Fruit fly (Drosophila melanogaster) whole organism, embryonic: ENCODE results near the gene syd.

Experiments
- CG11085 ChIP-seq: fragments of 200-800 bp; sonication (Bioruptor generic); IDR thresholded peaks from 2 replicates; pipeline ENCODE4 v1.3.6; 2022; ENCODE audit warnings: missing biosample characterization, missing genetic modification characterization
- CG11398 ChIP-seq: fragments of 200-800 bp; sonication (Bioruptor generic); optimal IDR thresholded peaks from 2 replicates; lab custom pipeline; 2016; ENCODE audit warnings: missing biosample characterization, missing genetic modification characterization
- CG11695 ChIP-seq: fragments of 200-800 bp; sonication (Bioruptor generic); IDR thresholded peaks from 3 replicates; pipeline ENCODE4 v1.3.6; 2022; ENCODE audit warnings: missing biosample characterization, missing genetic modification characterization
- CG12071 ChIP-seq: fragments of 200-800 bp; sonication (Bioruptor generic); optimal IDR thresholded peaks from 3 replicates; lab custom pipeline; 2018; ENCODE audit warnings: missing biosample characterization, mild to moderate bottlenecking, missing genetic modification characterization
- CG12104 ChIP-seq: fragments of 200-800 bp; sonication (Bioruptor generic); optimal IDR thresholded peaks from 3 replicates; lab custom pipeline; 2016; ENCODE audit warnings: missing biosample characterization, missing genetic modification characterization
- CG13424 ChIP-seq: fragments of 200-800 bp; sonication (Bioruptor generic); optimal IDR thresholded peaks from 2 replicates; lab custom pipeline; 2019; ENCODE audit warnings: missing biosample characterization, mild to moderate bottlenecking, missing genetic modification characterization, moderate library complexity
- CG14050 ChIP-seq: fragments of 200-800 bp; sonication (Bioruptor generic); IDR thresholded peaks from 3 replicates; pipeline ENCODE4 v1.3.6; 2022; ENCODE audit warnings: missing biosample characterization, missing genetic modification characterization
- CG1603 ChIP-seq: fragments of 200-800 bp; sonication (Bioruptor generic); optimal IDR thresholded peaks from 2 replicates; lab custom pipeline; 2019; ENCODE audit warnings: missing biosample characterization, mild to moderate bottlenecking, missing genetic modification characterization, moderate library complexity
- CG17328 ChIP-seq: fragments of 200-800 bp; sonication (Bioruptor generic); IDR thresholded peaks from 2 replicates; pipeline ENCODE4 v1.3.6; 2022; ENCODE audit warnings: missing biosample characterization, missing genetic modification characterization
- CG2116 ChIP-seq: fragments of 200-800 bp; sonication (Bioruptor generic); optimal IDR thresholded peaks from 3 replicates; lab custom pipeline; 2018; ENCODE audit warnings: missing biosample characterization, mild to moderate bottlenecking, missing genetic modification characterization
- CG2199 ChIP-seq: fragments of 200-800 bp; sonication (Bioruptor generic); IDR thresholded peaks from 3 replicates; pipeline ENCODE4 v1.3.6; 2022; ENCODE audit warnings: missing biosample characterization, missing genetic modification characterization
- CG31224 ChIP-seq: fragments of 200-800 bp; sonication (Bioruptor generic); IDR thresholded peaks from 2 replicates; pipeline ENCODE4 v1.3.6; 2022; ENCODE audit warnings: missing biosample characterization, missing genetic modification characterization
- CG3163 ChIP-seq: fragments of 200-800 bp; sonication (Bioruptor generic); optimal IDR thresholded peaks from 3 replicates; lab custom pipeline; 2016; ENCODE audit warnings: missing biosample characterization, missing genetic modification characterization
- CG32532 ChIP-seq: fragments of 200-800 bp; sonication (Bioruptor generic); IDR thresholded peaks from 2 replicates; pipeline ENCODE4 v1.3.6; 2022; ENCODE audit warnings: missing biosample characterization, missing genetic modification characterization
- CG6689 ChIP-seq: fragments of 200-800 bp; sonication (Bioruptor generic); IDR thresholded peaks from 2 replicates; pipeline ENCODE4 v1.3.6; 2022; ENCODE audit warnings: missing biosample characterization, missing genetic modification characterization
- CG7556 ChIP-seq: fragments of 200-800 bp; sonication (Bioruptor generic); optimal IDR thresholded peaks from 2 replicates; lab custom pipeline; 2017; ENCODE audit warnings: missing biosample characterization, mild to moderate bottlenecking, missing genetic modification characterization
- CG7963 ChIP-seq: fragments of 200-800 bp; sonication (Bioruptor generic); IDR thresholded peaks from 3 replicates; pipeline ENCODE4 v1.3.6; 2022; ENCODE audit warnings: missing biosample characterization, missing genetic modification characterization; ENCODE audit not compliant: partially characterized antibody
- CG8478 ChIP-seq: fragments of >200 bp; optimal IDR thresholded peaks from 2 replicates; lab custom pipeline; 2018
- CoRest ChIP-seq: fragments of 200-800 bp; sonication (Bioruptor generic); optimal IDR thresholded peaks from 3 replicates; lab custom pipeline; 2018; ENCODE audit warnings: missing biosample characterization, mild to moderate bottlenecking, missing genetic modification characterization, moderate library complexity
- D ChIP-seq, 2 experiments: fragments of 200-800 bp in 1 of 2; fragments of >200 bp in 1 of 2; sonication (Bioruptor generic) in 1 of 2; optimal IDR thresholded peaks; 2 replicates in 1 of 2; 3 replicates in 1 of 2; lab custom pipeline; 2017; ENCODE audit warnings: mild to moderate bottlenecking in 1 of 2, missing biosample characterization in 1 of 2, missing genetic modification characterization in 1 of 2, missing genetic modification reagents in 1 of 2
- Dfd ChIP-seq, 2 experiments: fragments of >200 bp; optimal IDR thresholded peaks; 2 replicates each; lab custom pipeline; 2017; ENCODE audit warnings: missing biosample characterization in 2 of 2, missing genetic modification characterization in 2 of 2
- HmgD ChIP-seq: fragments of 200-800 bp; sonication (Bioruptor generic); optimal IDR thresholded peaks from 3 replicates; lab custom pipeline; 2016; ENCODE audit warnings: missing biosample characterization, missing genetic modification characterization
- Hr3 ChIP-seq: fragments of 200-800 bp; sonication (Bioruptor generic); optimal IDR thresholded peaks from 3 replicates; lab custom pipeline; 2016; ENCODE audit warnings: missing biosample characterization, missing genetic modification characterization
- Lhr ChIP-seq: fragments of 200-800 bp; sonication (Bioruptor generic); optimal IDR thresholded peaks from 3 replicates; lab custom pipeline; 2017; ENCODE audit warnings: mild to moderate bottlenecking, missing biosample characterization, missing genetic modification reagents, missing genetic modification characterization
- Lim3 ChIP-seq: fragments of 200-800 bp; sonication (Bioruptor generic); IDR thresholded peaks from 2 replicates; pipeline ENCODE4 v1.3.6; 2022; ENCODE audit warnings: missing biosample characterization, missing genetic modification characterization
- MBD-R2 ChIP-seq: fragments of 200-800 bp; sonication (Bioruptor generic); IDR thresholded peaks from 2 replicates; pipeline ENCODE4 v1.3.6; 2022; ENCODE audit warnings: missing biosample characterization, missing genetic modification characterization
- NK7.1 ChIP-seq: fragments of 200-800 bp; sonication (Bioruptor generic); optimal IDR thresholded peaks from 3 replicates; lab custom pipeline; 2016; ENCODE audit warnings: missing biosample characterization, missing genetic modification characterization
- PHDP ChIP-seq: fragments of 200-800 bp; sonication (Bioruptor generic); optimal IDR thresholded peaks from 3 replicates; lab custom pipeline; 2018; ENCODE audit warnings: missing biosample characterization, mild to moderate bottlenecking, missing genetic modification characterization, moderate library complexity
- Taf1 ChIP-seq: fragments of 200-800 bp; sonication (Bioruptor generic); IDR thresholded peaks from 2 replicates; pipeline ENCODE4 v1.3.6; 2022; ENCODE audit warnings: missing biosample characterization, missing genetic modification characterization
- ab ChIP-seq: fragments of 200-800 bp; sonication (Bioruptor generic); optimal IDR thresholded peaks from 2 replicates; lab custom pipeline; 2016; ENCODE audit warnings: missing biosample characterization, missing genetic modification characterization
- chn ChIP-seq: fragments of 200-800 bp; sonication (Bioruptor generic); optimal IDR thresholded peaks from 2 replicates; lab custom pipeline; 2016; ENCODE audit warnings: missing biosample characterization, missing genetic modification characterization
- danr ChIP-seq: fragments of 200-800 bp; sonication (Bioruptor generic); IDR thresholded peaks from 2 replicates; pipeline ENCODE4 v1.3.6; 2022; ENCODE audit warnings: missing biosample characterization, missing genetic modification characterization
- dm ChIP-seq: fragments of 200-800 bp; sonication (Bioruptor generic); optimal IDR thresholded peaks from 3 replicates; lab custom pipeline; 2016; ENCODE audit warnings: missing biosample characterization, missing genetic modification characterization
- fd102C ChIP-seq: fragments of 200-800 bp; sonication (Bioruptor generic); optimal IDR thresholded peaks from 2 replicates; lab custom pipeline; 2018; ENCODE audit warnings: missing biosample characterization, mild to moderate bottlenecking, missing genetic modification characterization, moderate library complexity
- fd64A ChIP-seq: fragments of 200-800 bp; sonication (Bioruptor generic); optimal IDR thresholded peaks from 3 replicates; lab custom pipeline; 2018; ENCODE audit warnings: missing biosample characterization, mild to moderate bottlenecking, missing genetic modification characterization
- fd96Cb ChIP-seq: fragments of 200-800 bp; sonication (Bioruptor generic); optimal IDR thresholded peaks from 2 replicates; lab custom pipeline; 2018; ENCODE audit warnings: missing biosample characterization, mild to moderate bottlenecking, missing genetic modification characterization, moderate library complexity
- gcm ChIP-seq: fragments of 200-800 bp; sonication (Bioruptor generic); optimal IDR thresholded peaks from 2 replicates; lab custom pipeline; 2019; ENCODE audit warnings: missing biosample characterization, mild to moderate bottlenecking, missing genetic modification characterization, moderate library complexity
- gsb ChIP-seq: fragments of 200-800 bp; sonication (Bioruptor generic); IDR thresholded peaks from 2 replicates; pipeline ENCODE4 v1.3.6; 2022; ENCODE audit warnings: missing biosample characterization, missing genetic modification characterization
- hkb ChIP-seq, 2 experiments: fragments of 200-800 bp in 1 of 2; fragments of >200 bp in 1 of 2; sonication (Bioruptor generic) in 1 of 2; IDR thresholded peaks in 1 of 2; optimal IDR thresholded peaks in 1 of 2; 2 replicates each; pipeline versions ENCODE4 v1.3.6 to Lab custom; 2017 to 2022; ENCODE audit warnings: missing biosample characterization in 1 of 2, missing genetic modification characterization in 1 of 2
- lab ChIP-seq: fragments of 200-800 bp; sonication (Bioruptor generic); optimal IDR thresholded peaks from 3 replicates; lab custom pipeline; 2017; ENCODE audit warnings: missing biosample characterization, missing genetic modification characterization, mild to moderate bottlenecking, moderate library complexity, missing genetic modification reagents
- lmd ChIP-seq: fragments of 200-800 bp; sonication (Bioruptor generic); IDR thresholded peaks from 2 replicates; pipeline ENCODE4 v1.3.6; 2022; ENCODE audit warnings: missing biosample characterization, missing genetic modification characterization
- rib ChIP-seq: fragments of 200-800 bp; sonication (Bioruptor generic); IDR thresholded peaks from 2 replicates; pipeline ENCODE4 v1.3.6; 2022; ENCODE audit warnings: missing biosample characterization, missing genetic modification characterization
- so ChIP-seq: fragments of 200-800 bp; sonication (Bioruptor generic); IDR thresholded peaks from 3 replicates; pipeline ENCODE4 v1.3.6; 2022; ENCODE audit warnings: missing biosample characterization, missing genetic modification characterization
- stwl ChIP-seq: fragments of 200-800 bp; sonication (Bioruptor generic); optimal IDR thresholded peaks from 3 replicates; lab custom pipeline; 2018; ENCODE audit warnings: missing biosample characterization, mild to moderate bottlenecking, missing genetic modification characterization, moderate library complexity
- sug ChIP-seq: fragments of 200-800 bp; optimal IDR thresholded peaks from 2 replicates; lab custom pipeline; 2019; ENCODE audit warnings: missing biosample characterization, mild to moderate bottlenecking, missing genetic modification characterization, moderate library complexity
- twi ChIP-seq: fragments of 200-800 bp; optimal IDR thresholded peaks from 2 replicates; lab custom pipeline; 2019; ENCODE audit warnings: missing biosample characterization, mild to moderate bottlenecking, missing genetic modification characterization, moderate library complexity
- unc-4 ChIP-seq: fragments of 200-800 bp; sonication (Bioruptor generic); IDR thresholded peaks from 2 replicates; pipeline ENCODE4 v1.3.6; 2022; ENCODE audit warnings: missing biosample characterization, missing genetic modification characterization; ENCODE audit not compliant: partially characterized antibody
- vnd ChIP-seq: fragments of 200-800 bp; sonication (Bioruptor generic); IDR thresholded peaks from 3 replicates; pipeline ENCODE4 v1.3.6; 2022; ENCODE audit warnings: missing biosample characterization, missing genetic modification characterization; ENCODE audit not compliant: partially characterized antibody
- z ChIP-seq: fragments of 200-800 bp; sonication (Bioruptor generic); IDR thresholded peaks from 3 replicates; pipeline ENCODE4 v1.3.6; 2022; ENCODE audit warnings: missing biosample characterization, missing genetic modification characterization
- zfh1 ChIP-seq: fragments of 200-800 bp; sonication (Bioruptor generic); IDR thresholded peaks from 3 replicates; pipeline ENCODE4 v1.3.6; 2022; ENCODE audit warnings: missing biosample characterization, missing genetic modification characterization

syd gene

dm6 chr3L:7869715-7870387, 66.1 kb downstream of the syd start (continued):
- TF ChIP-seq danr (GFP tag; lab: Robert Waterston, UW) (no peak), unc-4 (no peak), CG12071 (GFP tag; lab: Kevin White, UChicago) (no peak), lmd (peak; percentile 56), fd96Cb (tag; lab: Kevin White, UChicago) (peak; percentile 25), HmgD (no peak), CG7963 (GFP tag; lab: Robert Waterston, UW) (no peak), chn (GFP tag; lab: Kevin White, UChicago) (no peak), Lim3 (GFP tag; lab: Robert Waterston, UW) (no peak), CG1603 (tag; lab: Kevin White, UChicago) (no peak), Taf1 (GFP tag; lab: Robert Waterston, UW) (no peak), lab (peak; percentile 14), CG7556 (GFP tag; lab: Kevin White, UChicago) (peak; percentile 71), CG11085 (GFP tag; lab: Robert Waterston, UW) (no peak), PHDP (tag; lab: Kevin White, UChicago) (peak; percentile 41), zfh1 (GFP tag; lab: Robert Waterston, UW) (peak; percentile 38; the same call in 1 of the 3 replicates), CG11398 (GFP tag; lab: Kevin White, UChicago) (no peak), CG32532 (GFP tag; lab: Robert Waterston, UW) (no peak), Dfd (GFP tag; optimal IDR thresholded peaks at IDR 0.05; lab: Kevin White, UChicago) (no peak), CG6689 (GFP tag; lab: Robert Waterston, UW) (peak; percentile 47; the same call in 1 of the 2 replicates), stwl (no peak), CoRest (tag; lab: Kevin White, UChicago) (peak; percentile 57), CG14050 (no peak), fd64A (no peak), sug (tag; lab: Kevin White, UChicago) (no peak), CG17328 (GFP tag; lab: Robert Waterston, UW) (no peak), CG12104 (GFP tag; lab: Kevin White, UChicago) (no peak), hkb (optimal IDR thresholded peaks at IDR 0.05; lab: Kevin White, UChicago) (no peak), hkb (GFP tag; IDR thresholded peaks at IDR 0.05; lab: Robert Waterston, UW) (peak; percentile 41; the same call in 1 of the 2 replicates), z (GFP tag; lab: Robert Waterston, UW) (no peak), CG3163 (GFP tag; lab: Kevin White, UChicago) (no peak), Hr3 (peak; percentile 11), vnd (GFP tag; lab: Robert Waterston, UW) (no peak), so (no peak), ab (GFP tag; lab: Kevin White, UChicago) (no peak), CG8478 (lab: Kevin White, UChicago) (no peak), gsb (no peak), D (optimal IDR thresholded peaks at IDR 0.05; lab: Kevin White, UChicago) (no peak), D (GFP tag; optimal IDR thresholded peaks at IDR 0.05; lab: Kevin White, UChicago) (peak; percentile 34), Lhr (GFP tag; lab: Kevin White, UChicago) (no peak), twi (tag; lab: Kevin White, UChicago) (no peak), MBD-R2 (GFP tag; lab: Robert Waterston, UW) (no peak), rib (GFP tag; lab: Robert Waterston, UW) (no peak), fd102C (no peak), CG31224 (GFP tag; lab: Robert Waterston, UW) (no peak), CG2116 (GFP tag; lab: Kevin White, UChicago) (no peak), CG11695 (GFP tag; lab: Robert Waterston, UW) (no peak), CG13424 (tag; lab: Kevin White, UChicago) (peak; percentile 64), dm (GFP tag; lab: Kevin White, UChicago) (no peak), CG2199 (no peak), gcm (GFP tag; lab: Kevin White, UChicago) (peak; percentile 12), NK7.1 (GFP tag; lab: Kevin White, UChicago) (no peak)
